Worm (Caenorhabditis elegans) whole organism, late embryonic: ENCODE results near the gene cosa-1.

Source experiments
- C08G9.2 ChIP-seq: sonication (generic microtip); optimal IDR thresholded peaks from 2 replicates; lab custom pipeline; 2016; ENCODE audit warnings: mild to moderate bottlenecking, missing genetic modification characterization, moderate library complexity, missing compliant biosample characterization
- C38D4.7 ChIP-seq: fragments of 200-800 bp; sonication (Bioruptor generic); optimal IDR thresholded peaks from 2 replicates; lab custom pipeline; 2018; ENCODE audit warnings: mild to moderate bottlenecking, missing genetic modification characterization, moderate library complexity, missing compliant biosample characterization
- K02D7.2 ChIP-seq: sonication (generic microtip); optimal IDR thresholded peaks from 2 replicates; lab custom pipeline; 2017; ENCODE audit warnings: mild to moderate bottlenecking, missing genetic modification characterization, missing compliant biosample characterization
- K09A11.1 ChIP-seq: sonication (generic microtip); optimal IDR thresholded peaks from 2 replicates; lab custom pipeline; 2017; ENCODE audit warnings: antibody characterized with exemption, mild to moderate bottlenecking, missing genetic modification characterization, missing compliant biosample characterization; ENCODE audit not compliant: insufficient read depth
- ahr-1 ChIP-seq: sonication (generic microtip); optimal IDR thresholded peaks from 2 replicates; lab custom pipeline; 2016; ENCODE audit warnings: missing genetic modification characterization, missing compliant biosample characterization
- ceh-22 ChIP-seq: sonication (generic microtip); optimal IDR thresholded peaks from 2 replicates; lab custom pipeline; 2017; ENCODE audit warnings: missing biosample characterization, missing genetic modification characterization
- ceh-30 ChIP-seq: fragments of 150-350 bp; optimal IDR thresholded peaks from 2 replicates; lab custom pipeline; 2014; ENCODE audit warnings: missing biosample characterization, missing genetic modification characterization
- ceh-31 ChIP-seq: sonication (generic microtip); optimal IDR thresholded peaks from 2 replicates; lab custom pipeline; 2016; ENCODE audit warnings: missing genetic modification characterization, missing compliant biosample characterization
- ceh-34 ChIP-seq: sonication (generic microtip); optimal IDR thresholded peaks from 2 replicates; lab custom pipeline; 2016; ENCODE audit warnings: mild to moderate bottlenecking, missing genetic modification characterization, missing compliant biosample characterization
- ceh-45 ChIP-seq: fragments of 200-800 bp; sonication (Bioruptor generic); IDR thresholded peaks from 2 replicates; pipeline ENCODE4 v1.3.6; 2022; ENCODE audit warnings: missing genetic modification reagents, missing genetic modification characterization, missing compliant biosample characterization
- ceh-6 ChIP-seq: fragments of 200-800 bp; sonication (Bioruptor generic); optimal IDR thresholded peaks from 2 replicates; lab custom pipeline; 2018; ENCODE audit warnings: mild to moderate bottlenecking, missing genetic modification characterization, missing compliant biosample characterization
- ceh-9 ChIP-seq: sonication (generic microtip); optimal IDR thresholded peaks from 2 replicates; lab custom pipeline; 2016; ENCODE audit warnings: mild to moderate bottlenecking, missing genetic modification characterization, inconsistent platforms, missing compliant biosample characterization
- che-1 ChIP-seq: sonication (generic microtip); optimal IDR thresholded peaks from 2 replicates; lab custom pipeline; 2016; ENCODE audit warnings: mild to moderate bottlenecking, missing genetic modification characterization, missing compliant biosample characterization
- dmd-4 ChIP-seq: sonication (generic microtip); optimal IDR thresholded peaks from 2 replicates; lab custom pipeline; 2016; ENCODE audit warnings: borderline replicate concordance, missing genetic modification characterization, missing compliant biosample characterization
- dve-1 ChIP-seq: sonication (generic microtip); optimal IDR thresholded peaks from 2 replicates; lab custom pipeline; 2017; ENCODE audit warnings: antibody characterized with exemption, mild to moderate bottlenecking, missing genetic modification characterization, missing compliant biosample characterization
- elt-4 ChIP-seq: sonication (generic microtip); optimal IDR thresholded peaks from 2 replicates; lab custom pipeline; 2016; ENCODE audit warnings: missing genetic modification characterization, missing compliant biosample characterization
- ets-4 ChIP-seq: sonication (generic microtip); optimal IDR thresholded peaks from 2 replicates; lab custom pipeline; 2016; ENCODE audit warnings: missing genetic modification characterization, missing compliant biosample characterization
- fax-1 ChIP-seq: sonication (generic microtip); optimal IDR thresholded peaks from 2 replicates; lab custom pipeline; 2016; ENCODE audit warnings: missing genotype, missing genetic modification characterization, missing compliant biosample characterization
- fkh-10 ChIP-seq: fragments of 150-350 bp; optimal IDR thresholded peaks from 2 replicates; lab custom pipeline; 2014; ENCODE audit warnings: missing biosample characterization, missing genetic modification reagents, missing genetic modification characterization
- fkh-6 ChIP-seq: sonication (generic microtip); optimal IDR thresholded peaks from 2 replicates; lab custom pipeline; 2016; ENCODE audit warnings: missing genetic modification characterization, missing compliant biosample characterization
- gmeb-2 ChIP-seq: sonication (generic microtip); optimal IDR thresholded peaks from 2 replicates; lab custom pipeline; 2016; ENCODE audit warnings: missing genetic modification characterization, inconsistent platforms, missing compliant biosample characterization
- hlh-13 ChIP-seq: fragments of 200-800 bp; sonication (Bioruptor generic); optimal IDR thresholded peaks from 2 replicates; lab custom pipeline; 2018; ENCODE audit warnings: mild to moderate bottlenecking, missing genetic modification characterization, missing compliant biosample characterization
- hlh-30 ChIP-seq: sonication (generic microtip); optimal IDR thresholded peaks from 2 replicates; lab custom pipeline; 2017; ENCODE audit warnings: antibody characterized with exemption, missing genetic modification characterization, missing compliant biosample characterization; ENCODE audit not compliant: insufficient read depth
- hlh-6 ChIP-seq: sonication (generic microtip); optimal IDR thresholded peaks from 2 replicates; lab custom pipeline; 2016; ENCODE audit warnings: missing genotype, missing genetic modification characterization, missing compliant biosample characterization
- lin-11 ChIP-seq: fragments of 200-800 bp; sonication (Bioruptor generic); optimal IDR thresholded peaks from 2 replicates; lab custom pipeline; 2018; ENCODE audit warnings: mild to moderate bottlenecking, missing genetic modification characterization, missing compliant biosample characterization
- npax-4 ChIP-seq: sonication (generic microtip); optimal IDR thresholded peaks from 2 replicates; lab custom pipeline; 2016; ENCODE audit warnings: missing genetic modification characterization, missing compliant biosample characterization
- pag-3 ChIP-seq: sonication (generic microtip); optimal IDR thresholded peaks from 2 replicates; lab custom pipeline; 2016; ENCODE audit warnings: missing compliant biosample characterization, missing genetic modification characterization, borderline replicate concordance
- pat-9 ChIP-seq: fragments of 200-800 bp; sonication (Bioruptor generic); optimal IDR thresholded peaks from 2 replicates; lab custom pipeline; 2018; ENCODE audit warnings: mild to moderate bottlenecking, missing genetic modification characterization, moderate library complexity, missing compliant biosample characterization
- pqm-1 ChIP-seq: sonication (generic microtip); optimal IDR thresholded peaks from 2 replicates; lab custom pipeline; 2016; ENCODE audit warnings: missing genetic modification characterization, missing compliant biosample characterization
- sdc-2 ChIP-seq: sonication (generic microtip); optimal IDR thresholded peaks from 2 replicates; lab custom pipeline; 2016; ENCODE audit warnings: missing genotype, missing genetic modification characterization, missing compliant biosample characterization
- sox-2 ChIP-seq: fragments of 200-800 bp; sonication (Bioruptor generic); IDR thresholded peaks from 2 replicates; pipeline ENCODE4 v1.3.6; 2022; ENCODE audit warnings: missing genetic modification reagents, missing genetic modification characterization, missing compliant biosample characterization
- syd-9 ChIP-seq: sonication (generic microtip); optimal IDR thresholded peaks from 2 replicates; lab custom pipeline; 2016; ENCODE audit warnings: mild to moderate bottlenecking, missing genetic modification characterization, moderate library complexity, missing compliant biosample characterization
- ttx-3 ChIP-seq: sonication (generic microtip); optimal IDR thresholded peaks from 2 replicates; lab custom pipeline; 2016; ENCODE audit warnings: missing genetic modification reagents, missing genetic modification characterization, missing compliant biosample characterization
- unc-3 ChIP-seq, 2 experiments: fragments of 200-800 bp in 1 of 2; sonication (Bioruptor generic) in 1 of 2; sonication (generic microtip) in 1 of 2; conservative IDR thresholded peaks in 1 of 2; optimal IDR thresholded peaks in 1 of 2; 2 replicates each; pipeline versions ENCODE4 v1.3.6 to Lab custom; 2016 to 2022; ENCODE audit warnings: missing compliant biosample characterization in 2 of 2, missing genetic modification characterization in 2 of 2, missing genetic modification reagents in 1 of 2
- unc-55 ChIP-seq: sonication (generic microtip); optimal IDR thresholded peaks from 2 replicates; lab custom pipeline; 2017; ENCODE audit warnings: missing biosample characterization, missing genetic modification reagents, missing genetic modification characterization
- zip-5 ChIP-seq: sonication (generic microtip); optimal IDR thresholded peaks from 2 replicates; lab custom pipeline; 2016; ENCODE audit warnings: missing genetic modification characterization, missing compliant biosample characterization
- ztf-16 ChIP-seq: sonication (generic microtip); optimal IDR thresholded peaks from 2 replicates; lab custom pipeline; 2017; ENCODE audit warnings: missing genetic modification characterization, missing compliant biosample characterization

cosa-1 gene

ce11 chrIII:2725221-2726203 is at the start of gene cosa-1:
TSS of gene cosa-1 (plus strand) at chrIII:2726116.
- TF ChIP-seq hlh-13 (GFP tag; lab: Kevin White, UChicago) (no peak), elt-4 (no peak), npax-4 (tag; lab: Kevin White, UChicago) (no peak), dve-1 (no peak), fkh-6 (no peak), pqm-1 (tag; lab: Kevin White, UChicago) (no peak), ceh-45 (no peak), ahr-1 (tag; lab: Kevin White, UChicago) (no peak), syd-9 (tag; lab: Kevin White, UChicago) (no peak), pat-9 (tag; lab: Kevin White, UChicago) (no peak), lin-11 (tag; lab: Kevin White, UChicago) (no peak), zip-5 (tag; lab: Kevin White, UChicago) (no peak), hlh-6 (tag; lab: Kevin White, UChicago) (no peak)

- TF ChIP-seq ceh-31 (tag; lab: Kevin White, UChicago) = no peak
- no peak for TF ChIP-seq unc-3 (GFP tag; conservative IDR thresholded peaks at IDR 0.05; lab: Robert Waterston, UW)
- no peak for TF ChIP-seq unc-3 (tag; optimal IDR thresholded peaks at IDR 0.05; lab: Kevin White, UChicago)
- no peak for TF ChIP-seq pqm-1 (tag; lab: Kevin White, UChicago)
These were observed 47.9 kb upstream of the cosa-1 start for ce11 chrIII:2678017-2678416.

- TF ChIP-seq ceh-30 (tag; lab: Kevin White, UChicago) = no peak
- TF ChIP-seq lin-11 (tag; lab: Kevin White, UChicago) = no peak
- no peak for TF ChIP-seq fkh-6
- no peak for TF ChIP-seq dmd-4 (tag; lab: Kevin White, UChicago)
- TF ChIP-seq ceh-9 (tag; lab: Kevin White, UChicago) = no peak
- no peak for TF ChIP-seq K09A11.1 (tag; lab: Kevin White, UChicago)
- no peak for TF ChIP-seq pag-3
- TF ChIP-seq che-1 = no peak
- TF ChIP-seq ahr-1 (tag; lab: Kevin White, UChicago) = no peak
- no peak for TF ChIP-seq hlh-30 (tag; lab: Kevin White, UChicago)
- TF ChIP-seq, all 69 proteins: peak for 0
These were observed 46.6 kb upstream of the cosa-1 start for ce11 chrIII:2679362-2679761.

ce11 chrIII:2681559-2681958 is 44.4 kb upstream of the cosa-1 start:
- TF ChIP-seq ttx-3 (tag; lab: Kevin White, UChicago) (no peak), ceh-34 (tag; lab: Kevin White, UChicago) (no peak), C38D4.7 (GFP tag; lab: Kevin White, UChicago) (no peak), C08G9.2 (tag; lab: Kevin White, UChicago) (no peak), K09A11.1 (tag; lab: Kevin White, UChicago) (no peak)

ce11 chrIII:2683403-2683802 is 42.5 kb upstream of the cosa-1 start:
- no peak for TF ChIP-seq gmeb-2 (tag; lab: Kevin White, UChicago)
- TF ChIP-seq dve-1 = peak; percentile 97

- TF ChIP-seq K02D7.2 = no peak
- TF ChIP-seq ahr-1 (tag; lab: Kevin White, UChicago) = no peak
- TF ChIP-seq ceh-6 = no peak
- TF ChIP-seq syd-9 (tag; lab: Kevin White, UChicago) = no peak
- TF ChIP-seq ets-4 (tag; lab: Kevin White, UChicago) = no peak
- no peak for TF ChIP-seq ceh-30 (tag; lab: Kevin White, UChicago)
- TF ChIP-seq sox-2 (GFP tag; lab: Robert Waterston, UW) = no peak
- TF ChIP-seq sdc-2 (tag; lab: Kevin White, UChicago) = no peak
- no peak for TF ChIP-seq fax-1 (tag; lab: Kevin White, UChicago)
- TF ChIP-seq ztf-16 (tag; lab: Kevin White, UChicago) = no peak
- no peak for TF ChIP-seq fkh-10 (GFP tag; lab: Kevin White, UChicago)
- TF ChIP-seq ttx-3 (tag; lab: Kevin White, UChicago) = no peak
- no peak for TF ChIP-seq dmd-4 (tag; lab: Kevin White, UChicago)
- no peak for TF ChIP-seq ceh-22 (tag; lab: Kevin White, UChicago)
- TF ChIP-seq hlh-30 (tag; lab: Kevin White, UChicago) = no peak
- no peak for TF ChIP-seq unc-55
- no peak for TF ChIP-seq pag-3
These were observed 39.9 kb upstream of the cosa-1 start, which contains the start of the genes Y71H2AL.2, Y71H2AL.4 and pbo-1 for ce11 chrIII:2686064-2686463. TSS of gene Y71H2AL.2 (plus strand) at chrIII:2686364. TSS of gene Y71H2AL.4 (plus strand) at chrIII:2686408. TSS of gene pbo-1 (minus strand) at chrIII:2686463.
